Worm (Caenorhabditis elegans) whole organism, L4 larva: Measurements from ENCODE around the gene srx-21.
A peak's percentile ranks its signal among the peaks of the same experiment; 100 is the strongest.

Experiments used
- D1046.2 ChIP-seq: fragments of 200-800 bp; sonication (Bioruptor generic); IDR thresholded peaks from 2 replicates; pipeline ENCODE4 v1.3.6; 2022; ENCODE audit warnings: missing genetic modification characterization, missing compliant biosample characterization
- F49E8.2 ChIP-seq: sonication (generic microtip); optimal IDR thresholded peaks from 2 replicates; lab custom pipeline; 2016; ENCODE audit warnings: missing compliant biosample characterization, mild to moderate bottlenecking, missing genetic modification characterization, borderline replicate concordance
- R02D3.7 ChIP-seq: fragments of 150-350 bp; sonication (generic microtip); optimal IDR thresholded peaks from 3 replicates; lab custom pipeline; 2014; ENCODE audit warnings: missing biosample characterization, missing genetic modification characterization
- T20F7.1 ChIP-seq: fragments of 200-800 bp; sonication (Bioruptor generic); optimal IDR thresholded peaks from 2 replicates; lab custom pipeline; 2018; ENCODE audit warnings: mild to moderate bottlenecking, missing genetic modification characterization, missing compliant biosample characterization
- T26A8.4 ChIP-seq: fragments of 200-800 bp; sonication (Bioruptor generic); IDR thresholded peaks from 2 replicates; pipeline ENCODE4 v1.3.6; 2022; ENCODE audit warnings: missing genetic modification characterization, missing compliant biosample characterization
- Y105C5A.15 ChIP-seq: fragments of 200-800 bp; sonication (Bioruptor generic); IDR thresholded peaks from 2 replicates; pipeline ENCODE4 v1.3.6; 2022; ENCODE audit warnings: missing genetic modification characterization, missing compliant biosample characterization
- Y48G9A.11 ChIP-seq: fragments of 200-800 bp; sonication (Bioruptor generic); IDR thresholded peaks from 2 replicates; pipeline ENCODE4 v1.3.6; 2022; ENCODE audit warnings: missing genetic modification reagents, missing genetic modification characterization, missing compliant biosample characterization
- Y5F2A.4 ChIP-seq: fragments of 200-800 bp; sonication (Bioruptor generic); optimal IDR thresholded peaks from 2 replicates; lab custom pipeline; 2018; ENCODE audit warnings: mild to moderate bottlenecking, missing genetic modification characterization, missing compliant biosample characterization
- Y75B8A.6 ChIP-seq: fragments of 200-800 bp; sonication (Bioruptor generic); IDR thresholded peaks from 2 replicates; pipeline ENCODE4 v1.3.6; 2022; ENCODE audit warnings: missing genetic modification reagents, missing genetic modification characterization, missing compliant biosample characterization
- aha-1 ChIP-seq: fragments of 150-350 bp; peaks from one replicate; lab custom pipeline; 2014; ENCODE audit warnings: missing biosample characterization, missing genetic modification characterization
- ceh-20 ChIP-seq: fragments of 200-800 bp; sonication (Bioruptor generic); IDR thresholded peaks from 2 replicates; pipeline ENCODE4 v1.3.6; 2022; ENCODE audit warnings: missing genetic modification reagents, missing genetic modification characterization, missing compliant biosample characterization
- ces-1 ChIP-seq: fragments of 150-350 bp; sonication (generic microtip); optimal IDR thresholded peaks from 4 replicates; lab custom pipeline; 2014; ENCODE audit warnings: missing biosample characterization, missing genetic modification reagents, missing genetic modification characterization
- cey-2 ChIP-seq: sonication (generic microtip); optimal IDR thresholded peaks from 3 replicates; lab custom pipeline; 2017; ENCODE audit warnings: missing genetic modification characterization, mild to moderate bottlenecking, missing compliant biosample characterization, antibody characterized with exemption, borderline replicate concordance; ENCODE audit not compliant: insufficient read depth
- ctbp-1 ChIP-seq: fragments of 200-800 bp; sonication (Bioruptor generic); IDR thresholded peaks from 2 replicates; pipeline ENCODE4 v1.3.6; 2022; ENCODE audit warnings: missing genetic modification reagents, missing genetic modification characterization, missing compliant biosample characterization
- daf-16 ChIP-seq, 3 experiments: sonication (generic microtip); optimal IDR thresholded peaks; 2 replicates each; lab custom pipeline; 2016 to 2017; ENCODE audit warnings: missing genetic modification characterization in 3 of 3, missing genetic modification reagents in 3 of 3, mild to moderate bottlenecking in 2 of 3, missing compliant biosample characterization in 2 of 3, missing biosample characterization in 1 of 3, moderate library complexity in 1 of 3
- dmd-8 ChIP-seq: fragments of 200-800 bp; sonication (Bioruptor generic); IDR thresholded peaks from 2 replicates; pipeline ENCODE4 v1.3.6; 2022; ENCODE audit warnings: missing genetic modification characterization, missing compliant biosample characterization
- dpl-1 ChIP-seq: fragments of 150-350 bp; optimal IDR thresholded peaks from 2 replicates; lab custom pipeline; 2014; ENCODE audit warnings: missing biosample characterization, missing genetic modification reagents, missing genetic modification characterization
- duxl-1 ChIP-seq: sonication (generic microtip); optimal IDR thresholded peaks from 2 replicates; lab custom pipeline; 2016; ENCODE audit warnings: mild to moderate bottlenecking, missing genetic modification characterization, moderate library complexity, missing compliant biosample characterization; ENCODE audit not compliant: poor library complexity
- gei-8 ChIP-seq: fragments of 200-800 bp; sonication (Bioruptor generic); optimal IDR thresholded peaks from 2 replicates; lab custom pipeline; 2018; ENCODE audit warnings: mild to moderate bottlenecking, missing genetic modification characterization, missing compliant biosample characterization
- hif-1 ChIP-seq, 2 experiments: sonication (generic microtip); optimal IDR thresholded peaks; 2 replicates each; lab custom pipeline; 2016 to 2017; ENCODE audit warnings: missing compliant biosample characterization in 2 of 2, missing genetic modification characterization in 2 of 2, missing genetic modification reagents in 2 of 2, missing genotype in 2 of 2, mild to moderate bottlenecking in 1 of 2
- hlh-11 ChIP-seq: fragments of 200-800 bp; sonication (Bioruptor generic); optimal IDR thresholded peaks from 2 replicates; lab custom pipeline; 2018; ENCODE audit warnings: mild to moderate bottlenecking, missing genetic modification characterization, missing compliant biosample characterization
- hmg-1.1 ChIP-seq: fragments of 200-800 bp; sonication (Bioruptor generic); IDR thresholded peaks from 2 replicates; pipeline ENCODE4 v1.3.6; 2022; ENCODE audit warnings: missing genetic modification reagents, missing genetic modification characterization, missing compliant biosample characterization
- lim-7 ChIP-seq: fragments of 200-800 bp; sonication (Bioruptor generic); IDR thresholded peaks from 2 replicates; pipeline ENCODE4 v1.3.6; 2022; ENCODE audit warnings: missing genetic modification characterization, missing compliant biosample characterization
- lin-15B ChIP-seq: fragments of 150-350 bp; sonication (generic microtip); optimal IDR thresholded peaks from 3 replicates; lab custom pipeline; 2014; ENCODE audit warnings: missing biosample characterization, missing genetic modification characterization
- lin-38 ChIP-seq: fragments of 200-800 bp; sonication (Bioruptor generic); IDR thresholded peaks from 2 replicates; pipeline ENCODE4 v1.3.6; 2022; ENCODE audit warnings: missing genetic modification reagents, missing genetic modification characterization, missing compliant biosample characterization
- madf-5 ChIP-seq, 2 experiments: fragments of 200-800 bp; sonication (Bioruptor generic); IDR thresholded peaks; 2 replicates each; pipeline ENCODE4 v1.3.6; 2022; ENCODE audit warnings: missing compliant biosample characterization in 2 of 2, missing genetic modification characterization in 2 of 2
- mdl-1 ChIP-seq, 2 experiments: fragments of 150-350 bp in 1 of 2; sonication (generic microtip) in 1 of 2; optimal IDR thresholded peaks; 2 replicates each; lab custom pipeline; 2014 to 2017; ENCODE audit warnings: missing biosample characterization in 2 of 2, missing genetic modification characterization in 2 of 2
- mdt-29 ChIP-seq: fragments of 200-800 bp; sonication (Bioruptor generic); IDR thresholded peaks from 2 replicates; pipeline ENCODE4 v1.3.6; 2022; ENCODE audit warnings: missing genetic modification reagents, missing genetic modification characterization, missing compliant biosample characterization
- mep-1 ChIP-seq: fragments of 150-350 bp; sonication (generic microtip); optimal IDR thresholded peaks from 3 replicates; lab custom pipeline; 2014; ENCODE audit warnings: missing biosample characterization, missing genetic modification characterization
- mes-2 ChIP-seq: sonication (generic microtip); optimal IDR thresholded peaks from 2 replicates; lab custom pipeline; 2016; ENCODE audit warnings: missing genotype, mild to moderate bottlenecking, missing genetic modification characterization, missing compliant biosample characterization; ENCODE audit not compliant: poor library complexity, severe bottlenecking
- mxl-3 ChIP-seq: fragments of 200-800 bp; sonication (Bioruptor generic); optimal IDR thresholded peaks from 2 replicates; lab custom pipeline; 2018; ENCODE audit warnings: mild to moderate bottlenecking, missing genetic modification characterization, missing compliant biosample characterization
- nhr-10 ChIP-seq: fragments of 150-350 bp; optimal IDR thresholded peaks from 2 replicates; lab custom pipeline; 2014; ENCODE audit warnings: missing biosample characterization, missing genetic modification characterization
- nhr-11 ChIP-seq: fragments of 150-350 bp; optimal IDR thresholded peaks from 2 replicates; lab custom pipeline; 2014; ENCODE audit warnings: missing biosample characterization, missing genetic modification characterization
- nhr-76 ChIP-seq: fragments of 150-350 bp; optimal IDR thresholded peaks from 2 replicates; lab custom pipeline; 2014; ENCODE audit warnings: missing biosample characterization, missing genetic modification characterization
- nhr-77 ChIP-seq: fragments of 150-350 bp; optimal IDR thresholded peaks from 2 replicates; lab custom pipeline; 2014; ENCODE audit warnings: missing biosample characterization, missing genetic modification characterization
- pha-4 ChIP-seq, 2 experiments: fragments of 150-350 bp in 1 of 2; fragments of 200-800 bp in 1 of 2; sonication (Bioruptor generic) in 1 of 2; IDR thresholded peaks in 1 of 2; optimal IDR thresholded peaks in 1 of 2; 2 replicates each; pipeline versions ENCODE4 v1.3.6 to Lab custom; 2014 to 2022; ENCODE audit warnings: missing genetic modification characterization in 2 of 2, missing genetic modification reagents in 2 of 2, missing biosample characterization in 1 of 2, missing compliant biosample characterization in 1 of 2
- php-3 ChIP-seq: fragments of 200-800 bp; sonication (Bioruptor generic); IDR thresholded peaks from 2 replicates; pipeline ENCODE4 v1.3.6; 2022; ENCODE audit warnings: missing genetic modification reagents, missing genetic modification characterization, missing compliant biosample characterization
- skn-1 ChIP-seq: fragments of 150-350 bp; optimal IDR thresholded peaks from 2 replicates; lab custom pipeline; 2014; ENCODE audit warnings: missing biosample characterization, missing genetic modification characterization
- spr-1 ChIP-seq: sonication (generic microtip); optimal IDR thresholded peaks from 2 replicates; lab custom pipeline; 2016; ENCODE audit warnings: mild to moderate bottlenecking, missing genetic modification characterization, missing compliant biosample characterization
- spr-3 ChIP-seq: fragments of 200-800 bp; sonication (Bioruptor generic); optimal IDR thresholded peaks from 2 replicates; lab custom pipeline; 2018; ENCODE audit warnings: mild to moderate bottlenecking, missing genetic modification characterization, missing compliant biosample characterization
- unc-39 ChIP-seq: sonication (generic microtip); optimal IDR thresholded peaks from 2 replicates; lab custom pipeline; 2017; ENCODE audit warnings: missing biosample characterization, missing genetic modification characterization
- unc-62 ChIP-seq, 3 experiments: fragments of 150-350 bp in 1 of 3; sonication (generic microtip); optimal IDR thresholded peaks in 2 of 3; peaks in 1 of 3; 1 replicate in 1 of 3; 2 replicates in 2 of 3; lab custom pipeline; 2014 to 2017; ENCODE audit warnings: missing biosample characterization in 3 of 3, missing genetic modification characterization in 3 of 3, missing genetic modification reagents in 3 of 3, missing genotype in 1 of 3
- zag-1 ChIP-seq: fragments of 150-350 bp; optimal IDR thresholded peaks from 2 replicates; lab custom pipeline; 2014; ENCODE audit warnings: missing biosample characterization, missing genetic modification characterization
- zfp-2 ChIP-seq: sonication (generic microtip); optimal IDR thresholded peaks from 2 replicates; lab custom pipeline; 2016; ENCODE audit warnings: mild to moderate bottlenecking, missing genetic modification characterization, missing compliant biosample characterization
- ztf-7 ChIP-seq: fragments of 150-350 bp; optimal IDR thresholded peaks from 2 replicates; lab custom pipeline; 2014; ENCODE audit warnings: missing biosample characterization, missing genetic modification characterization

Gene srx-21

DNA sequence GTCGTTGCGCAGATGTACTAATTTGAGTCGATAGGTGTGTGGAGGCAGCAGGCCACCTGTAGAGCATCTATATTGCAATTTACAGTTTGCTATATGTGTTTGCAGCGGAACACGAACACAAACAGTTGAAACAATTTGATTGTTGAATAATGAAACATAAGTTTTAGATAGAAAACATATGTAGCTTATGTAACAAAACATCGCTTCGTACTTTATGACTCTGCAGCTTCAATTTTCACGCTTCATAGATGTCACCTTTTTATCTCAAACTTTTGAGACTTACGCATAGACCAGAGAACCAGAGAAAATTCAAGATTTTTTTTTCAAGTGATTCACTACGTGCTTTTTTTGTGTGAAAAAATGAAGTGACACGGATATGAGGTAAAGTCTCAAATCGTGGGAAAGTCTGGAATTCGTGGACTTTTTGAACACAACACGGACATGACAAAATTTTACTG is 47.1 kb downstream of the srx-21 start, which contains the start of gene fbxb-72 (continued):
- TF ChIP-seq duxl-1 (tag; lab: Kevin White, UChicago): peak; percentile 75
- TF ChIP-seq D1046.2 (GFP tag; lab: Robert Waterston, UW): no peak
- TF ChIP-seq hlh-11 (tag; lab: Kevin White, UChicago): peak; percentile 63
- peak; percentile 33 for TF ChIP-seq Y5F2A.4
- no peak for TF ChIP-seq ces-1 (GFP tag; lab: Kevin White, UChicago)
- no peak for TF ChIP-seq madf-5 (GFP tag; IDR thresholded peaks at IDR 0.05; lab: Robert Waterston, UW)
- 0 out of 2 replicates have a peak, but pooled peaks have one; percentile 19 for TF ChIP-seq lim-7 (GFP tag; lab: Robert Waterston, UW)
- no peak for TF ChIP-seq zag-1 (tag; lab: Kevin White, UChicago)
- peak; percentile 96 for TF ChIP-seq T26A8.4 (GFP tag; lab: Robert Waterston, UW)
- no peak for TF ChIP-seq zfp-2 (tag; lab: Kevin White, UChicago)
- TF ChIP-seq Y48G9A.11 (GFP tag; lab: Robert Waterston, UW): 0 out of 2 replicates have a peak, but pooled peaks have one; percentile 14
- no peak; the same call in 1 of the 2 replicates for TF ChIP-seq hmg-1.1 (GFP tag; lab: Robert Waterston, UW)
- TF ChIP-seq php-3 (GFP tag; lab: Robert Waterston, UW): peak; percentile 76; the same call in 1 of the 2 replicates
- no peak for TF ChIP-seq nhr-76 (tag; lab: Kevin White, UChicago)
- no peak for TF ChIP-seq lin-15B (tag; lab: Kevin White, UChicago)
- peak; percentile 31 for TF ChIP-seq dpl-1 (GFP tag; lab: Kevin White, UChicago)
- TF ChIP-seq nhr-10 (tag; lab: Kevin White, UChicago): peak; percentile 96
- TF ChIP-seq nhr-11: peak; percentile 49
- peak; percentile 59 for TF ChIP-seq ceh-20 (GFP tag; lab: Robert Waterston, UW)
- no peak for TF ChIP-seq skn-1
- TF ChIP-seq Y105C5A.15: peak; percentile 8; the same call in 1 of the 2 replicates
- no peak for TF ChIP-seq R02D3.7 (tag; lab: Kevin White, UChicago)
- TF ChIP-seq spr-3 (GFP tag; lab: Kevin White, UChicago): peak; percentile 22
- TF ChIP-seq nhr-77 (tag; lab: Kevin White, UChicago): peak; percentile 93
- peak; percentile 95 for TF ChIP-seq aha-1 (tag; lab: Kevin White, UChicago)
- TF ChIP-seq hif-1 (tag; optimal IDR thresholded peaks at IDR 0.05; lab: Kevin White, UChicago): peak; percentile 59 to 65
- TF ChIP-seq pha-4 (GFP tag; IDR thresholded peaks at IDR 0.05; lab: Robert Waterston, UW): peak; percentile 67; the same call in 1 of the 2 replicates
- no peak for TF ChIP-seq pha-4 (tag; optimal IDR thresholded peaks at IDR 0.05; lab: Kevin White, UChicago)
- no peak for TF ChIP-seq dmd-8 (GFP tag; lab: Robert Waterston, UW)
- no peak for TF ChIP-seq unc-39 (tag; lab: Kevin White, UChicago)
- no peak for TF ChIP-seq F49E8.2 (tag; lab: Kevin White, UChicago)
- peak; percentile 32; the same call in 1 of the 2 replicates for TF ChIP-seq mdt-29
- TF ChIP-seq mep-1: peak; percentile 96
- peak; percentile 69; the same call in 1 of the 2 replicates for TF ChIP-seq Y75B8A.6 (GFP tag; lab: Robert Waterston, UW)
- TF ChIP-seq cey-2 (tag; lab: Kevin White, UChicago): no peak
- TF ChIP-seq ztf-7 (tag; lab: Kevin White, UChicago): peak; percentile 66
- peak in 1 of 2 experiments; percentile 80 for TF ChIP-seq unc-62 (GFP tag; optimal IDR thresholded peaks at IDR 0.05 in 1 of 2; lab: Kevin White, UChicago)
- no peak for TF ChIP-seq unc-62 (tag; optimal IDR thresholded peaks at IDR 0.05; lab: Kevin White, UChicago)
- TF ChIP-seq T20F7.1: peak; percentile 70
- no peak for TF ChIP-seq mdl-1 (tag; optimal IDR thresholded peaks at IDR 0.05; lab: Kevin White, UChicago)
- peak; percentile 92 for TF ChIP-seq spr-1 (tag; lab: Kevin White, UChicago)
- peak; percentile 58 for TF ChIP-seq lin-38 (GFP tag; lab: Robert Waterston, UW)
- TF ChIP-seq mxl-3 (GFP tag; lab: Kevin White, UChicago): peak; percentile 42
- peak; percentile 13 for TF ChIP-seq gei-8 (GFP tag; lab: Kevin White, UChicago)
- TF ChIP-seq ctbp-1 (GFP tag; lab: Robert Waterston, UW): no peak
- TF ChIP-seq daf-16 (GFP tag; optimal IDR thresholded peaks at IDR 0.05; lab: Kevin White, UChicago): peak; percentile 41 to 93
- TF ChIP-seq daf-16 (tag; optimal IDR thresholded peaks at IDR 0.05; lab: Kevin White, UChicago): peak; percentile 89
- TF ChIP-seq mes-2: peak; percentile 86
